Fruit fly (Drosophila melanogaster) whole organism, embryonic: ENCODE results near the gene cass.

Experiments
- BEAF-32 ChIP-seq: fragments of 200-800 bp; sonication (Bioruptor generic); optimal IDR thresholded peaks from 3 replicates; lab custom pipeline; 2017; ENCODE audit warnings: missing biosample characterization, missing genetic modification characterization, mild to moderate bottlenecking, moderate library complexity, missing genetic modification reagents
- Bdp1 ChIP-seq: fragments of 200-800 bp; sonication (Bioruptor generic); optimal IDR thresholded peaks from 3 replicates; lab custom pipeline; 2016; ENCODE audit warnings: missing biosample characterization, missing genetic modification characterization
- CG10321 ChIP-seq: fragments of 200-800 bp; sonication (Bioruptor generic); IDR thresholded peaks from 2 replicates; pipeline ENCODE4 v1.3.6; 2022; ENCODE audit warnings: missing biosample characterization, missing genetic modification characterization
- CG10366 ChIP-seq: fragments of 200-800 bp; sonication (Bioruptor generic); IDR thresholded peaks from 2 replicates; pipeline ENCODE4 v1.3.6; 2022; ENCODE audit warnings: missing biosample characterization, missing genetic modification characterization
- CG14014 ChIP-seq: fragments of 200-800 bp; sonication (Bioruptor generic); IDR thresholded peaks from 2 replicates; pipeline ENCODE4 v1.3.6; 2022; ENCODE audit warnings: missing biosample characterization, missing genetic modification characterization
- CG15073 ChIP-seq: fragments of 200-800 bp; sonication (Bioruptor generic); optimal IDR thresholded peaks from 2 replicates; lab custom pipeline; 2016; ENCODE audit warnings: missing biosample characterization, missing genetic modification characterization
- CG32767 ChIP-seq: fragments of 200-800 bp; sonication (Bioruptor generic); IDR thresholded peaks from 2 replicates; pipeline ENCODE4 v1.3.6; 2022; ENCODE audit warnings: missing biosample characterization, missing genetic modification characterization
- CG4424 ChIP-seq: fragments of 200-800 bp; sonication (Bioruptor generic); optimal IDR thresholded peaks from 3 replicates; lab custom pipeline; 2016; ENCODE audit warnings: missing biosample characterization, missing genetic modification characterization
- CG4820 ChIP-seq: fragments of 200-800 bp; sonication (Bioruptor generic); optimal IDR thresholded peaks from 3 replicates; lab custom pipeline; 2016; ENCODE audit warnings: missing biosample characterization, missing genetic modification characterization
- CG6254 ChIP-seq: fragments of 200-800 bp; sonication (Bioruptor generic); optimal IDR thresholded peaks from 3 replicates; lab custom pipeline; 2017; ENCODE audit warnings: mild to moderate bottlenecking, missing biosample characterization, missing genetic modification reagents, missing genetic modification characterization
- CG7357 ChIP-seq: fragments of 200-800 bp; sonication (Bioruptor generic); IDR thresholded peaks from 3 replicates; pipeline ENCODE4 v1.3.6; 2022; ENCODE audit warnings: missing biosample characterization, missing genetic modification characterization
- CG7839 ChIP-seq: fragments of 200-800 bp; sonication (Bioruptor generic); optimal IDR thresholded peaks from 3 replicates; lab custom pipeline; 2018; ENCODE audit warnings: missing biosample characterization, mild to moderate bottlenecking, missing genetic modification characterization, moderate library complexity
- CG9817 ChIP-seq: fragments of 200-800 bp; sonication (Bioruptor generic); optimal IDR thresholded peaks from 2 replicates; lab custom pipeline; 2018; ENCODE audit warnings: missing biosample characterization, mild to moderate bottlenecking, missing genetic modification characterization, moderate library complexity
- CG9876 ChIP-seq: fragments of 200-800 bp; sonication (Bioruptor generic); optimal IDR thresholded peaks from 2 replicates; lab custom pipeline; 2016; ENCODE audit warnings: missing biosample characterization, missing genetic modification characterization
- CoRest ChIP-seq: fragments of 200-800 bp; sonication (Bioruptor generic); optimal IDR thresholded peaks from 3 replicates; lab custom pipeline; 2018; ENCODE audit warnings: missing biosample characterization, mild to moderate bottlenecking, missing genetic modification characterization, moderate library complexity
- Deaf1 ChIP-seq: fragments of 200-800 bp; optimal IDR thresholded peaks from 3 replicates; lab custom pipeline; 2019; ENCODE audit warnings: missing biosample characterization, mild to moderate bottlenecking, missing genetic modification characterization, moderate library complexity
- ERR ChIP-seq: fragments of 200-800 bp; sonication (Bioruptor generic); optimal IDR thresholded peaks from 2 replicates; lab custom pipeline; 2016; ENCODE audit warnings: missing biosample characterization, missing genetic modification characterization
- Fer3 ChIP-seq: fragments of 200-800 bp; sonication (Bioruptor generic); optimal IDR thresholded peaks from 2 replicates; lab custom pipeline; 2018; ENCODE audit warnings: missing biosample characterization, mild to moderate bottlenecking, missing genetic modification characterization, moderate library complexity
- Gug ChIP-seq: fragments of 200-800 bp; sonication (Bioruptor generic); IDR thresholded peaks from 4 replicates; pipeline ENCODE4 v1.3.6; 2022; ENCODE audit warnings: missing biosample characterization, missing genetic modification characterization
- Jarid2 ChIP-seq: fragments of 200-800 bp; sonication (Bioruptor generic); optimal IDR thresholded peaks from 3 replicates; lab custom pipeline; 2017; ENCODE audit warnings: mild to moderate bottlenecking, missing biosample characterization, missing genetic modification reagents, missing genetic modification characterization
- Med ChIP-seq: fragments of 200-800 bp; sonication (Bioruptor generic); peaks from one replicate; lab custom pipeline; 2016; ENCODE audit warnings: missing biosample characterization, missing genetic modification characterization, mild to moderate bottlenecking, inconsistent platforms, moderate library complexity
- NFAT ChIP-seq: fragments of 200-800 bp; sonication (Bioruptor generic); IDR thresholded peaks from 2 replicates; pipeline ENCODE4 v1.3.6; 2022; ENCODE audit warnings: missing biosample characterization, missing genetic modification characterization
- NK7.1 ChIP-seq: fragments of 200-800 bp; sonication (Bioruptor generic); optimal IDR thresholded peaks from 3 replicates; lab custom pipeline; 2016; ENCODE audit warnings: missing biosample characterization, missing genetic modification characterization
- Opbp ChIP-seq: fragments of 200-800 bp; sonication (Bioruptor generic); IDR thresholded peaks from 3 replicates; pipeline ENCODE4 v1.3.6; 2022; ENCODE audit warnings: missing biosample characterization, missing genetic modification characterization; ENCODE audit not compliant: partially characterized antibody
- Side ChIP-seq: fragments of 200-800 bp; sonication (Bioruptor generic); optimal IDR thresholded peaks from 2 replicates; lab custom pipeline; 2016; ENCODE audit warnings: missing biosample characterization, missing genetic modification characterization
- Spps ChIP-seq: fragments of 200-800 bp; sonication (Bioruptor generic); optimal IDR thresholded peaks from 2 replicates; lab custom pipeline; 2018; ENCODE audit warnings: missing biosample characterization, mild to moderate bottlenecking, missing genetic modification characterization
- Ssrp ChIP-seq: fragments of 200-800 bp; sonication (Bioruptor generic); optimal IDR thresholded peaks from 2 replicates; lab custom pipeline; 2018; ENCODE audit warnings: missing biosample characterization, mild to moderate bottlenecking, missing genetic modification characterization, moderate library complexity
- TFAM ChIP-seq: fragments of 200-800 bp; sonication (Bioruptor generic); optimal IDR thresholded peaks from 2 replicates; lab custom pipeline; 2017; ENCODE audit warnings: missing biosample characterization, missing genetic modification characterization, inconsistent platforms
- aop ChIP-seq: fragments of 200-800 bp; sonication (Bioruptor generic); IDR thresholded peaks from 2 replicates; pipeline ENCODE4 v1.3.6; 2022; ENCODE audit warnings: missing biosample characterization, missing genetic modification characterization
- bbx ChIP-seq: fragments of 200-800 bp; sonication (Bioruptor generic); IDR thresholded peaks from 2 replicates; pipeline ENCODE4 v1.3.6; 2022; ENCODE audit warnings: missing biosample characterization, missing genetic modification characterization; ENCODE audit not compliant: partially characterized antibody
- corto ChIP-seq: fragments of 200-800 bp; sonication (Bioruptor generic); optimal IDR thresholded peaks from 2 replicates; lab custom pipeline; 2016; ENCODE audit warnings: missing biosample characterization, mild to moderate bottlenecking, missing genetic modification characterization, moderate library complexity
- crp ChIP-seq, 2 experiments: fragments of 200-800 bp; sonication (Bioruptor generic); optimal IDR thresholded peaks; 2 replicates in 1 of 2; 3 replicates in 1 of 2; lab custom pipeline; 2017; ENCODE audit warnings: missing biosample characterization in 2 of 2, missing genetic modification characterization in 2 of 2, mild to moderate bottlenecking in 1 of 2, moderate library complexity in 1 of 2
- da ChIP-seq: fragments of 200-800 bp; sonication (Bioruptor generic); optimal IDR thresholded peaks from 2 replicates; lab custom pipeline; 2016; ENCODE audit warnings: missing biosample characterization, missing genetic modification characterization
- danr ChIP-seq: fragments of 200-800 bp; sonication (Bioruptor generic); IDR thresholded peaks from 2 replicates; pipeline ENCODE4 v1.3.6; 2022; ENCODE audit warnings: missing biosample characterization, missing genetic modification characterization
- ftz-f1 ChIP-seq: fragments of 200-800 bp; sonication (Bioruptor generic); optimal IDR thresholded peaks from 2 replicates; lab custom pipeline; 2016; ENCODE audit warnings: missing biosample characterization, missing genetic modification characterization
- gce ChIP-seq: fragments of 200-800 bp; sonication (Bioruptor generic); IDR thresholded peaks from 3 replicates; pipeline ENCODE4 v1.3.6; 2022; ENCODE audit warnings: missing biosample characterization, missing genetic modification characterization
- hth ChIP-seq: fragments of >200 bp; optimal IDR thresholded peaks from 2 replicates; lab custom pipeline; 2017; ENCODE audit warnings: inconsistent platforms
- nau ChIP-seq: fragments of 200-800 bp; sonication (Bioruptor generic); optimal IDR thresholded peaks from 3 replicates; lab custom pipeline; 2017; ENCODE audit warnings: missing biosample characterization, mild to moderate bottlenecking, missing genetic modification characterization, missing genetic modification reagents
- org-1 ChIP-seq: fragments of 200-800 bp; sonication (Bioruptor generic); optimal IDR thresholded peaks from 2 replicates; lab custom pipeline; 2017; ENCODE audit warnings: missing biosample characterization, missing genetic modification characterization
- pho ChIP-seq: fragments of 200-800 bp; sonication (Bioruptor generic); optimal IDR thresholded peaks from 2 replicates; lab custom pipeline; 2016; ENCODE audit warnings: missing biosample characterization, missing genetic modification characterization
- prd ChIP-seq, 3 experiments: fragments of >200 bp in 2 of 3; fragments of 200-800 bp in 1 of 3; sonication (Bioruptor generic) in 1 of 3; optimal IDR thresholded peaks in 2 of 3; IDR thresholded peaks in 1 of 3; 2 replicates in 2 of 3; 3 replicates in 1 of 3; pipeline versions ENCODE4 v1.3.6 to Lab custom; 2017 to 2022; ENCODE audit warnings: missing biosample characterization in 1 of 3, missing genetic modification characterization in 1 of 3
- sug ChIP-seq: fragments of 200-800 bp; optimal IDR thresholded peaks from 2 replicates; lab custom pipeline; 2019; ENCODE audit warnings: missing biosample characterization, mild to moderate bottlenecking, missing genetic modification characterization, moderate library complexity
- tin ChIP-seq: fragments of 200-800 bp; sonication (Bioruptor generic); optimal IDR thresholded peaks from 3 replicates; lab custom pipeline; 2016; ENCODE audit warnings: missing biosample characterization, missing genetic modification characterization
- toy ChIP-seq: fragments of 200-800 bp; sonication (Bioruptor generic); IDR thresholded peaks from 2 replicates; pipeline ENCODE4 v1.3.6; 2022; ENCODE audit warnings: missing biosample characterization, missing genetic modification characterization
- unpg ChIP-seq: fragments of 200-800 bp; sonication (Bioruptor generic); optimal IDR thresholded peaks from 3 replicates; lab custom pipeline; 2018; ENCODE audit warnings: missing biosample characterization, mild to moderate bottlenecking, missing genetic modification characterization, moderate library complexity
- usp ChIP-seq: fragments of >200 bp; optimal IDR thresholded peaks from 2 replicates; lab custom pipeline; 2017; ENCODE audit warnings: missing biosample characterization, missing genetic modification characterization
- wor ChIP-seq: fragments of 200-800 bp; sonication (Bioruptor generic); IDR thresholded peaks from 2 replicates; pipeline ENCODE4 v1.3.6; 2022; ENCODE audit warnings: missing biosample characterization, missing genetic modification characterization
- yki ChIP-seq: fragments of >200 bp; optimal IDR thresholded peaks from 3 replicates; lab custom pipeline; 2018
- zen2 ChIP-seq: fragments of 200-800 bp; sonication (Bioruptor generic); IDR thresholded peaks from 3 replicates; pipeline ENCODE4 v1.3.6; 2022; ENCODE audit warnings: missing biosample characterization, missing genetic modification characterization; ENCODE audit not compliant: partially characterized antibody

cass gene

DNA sequence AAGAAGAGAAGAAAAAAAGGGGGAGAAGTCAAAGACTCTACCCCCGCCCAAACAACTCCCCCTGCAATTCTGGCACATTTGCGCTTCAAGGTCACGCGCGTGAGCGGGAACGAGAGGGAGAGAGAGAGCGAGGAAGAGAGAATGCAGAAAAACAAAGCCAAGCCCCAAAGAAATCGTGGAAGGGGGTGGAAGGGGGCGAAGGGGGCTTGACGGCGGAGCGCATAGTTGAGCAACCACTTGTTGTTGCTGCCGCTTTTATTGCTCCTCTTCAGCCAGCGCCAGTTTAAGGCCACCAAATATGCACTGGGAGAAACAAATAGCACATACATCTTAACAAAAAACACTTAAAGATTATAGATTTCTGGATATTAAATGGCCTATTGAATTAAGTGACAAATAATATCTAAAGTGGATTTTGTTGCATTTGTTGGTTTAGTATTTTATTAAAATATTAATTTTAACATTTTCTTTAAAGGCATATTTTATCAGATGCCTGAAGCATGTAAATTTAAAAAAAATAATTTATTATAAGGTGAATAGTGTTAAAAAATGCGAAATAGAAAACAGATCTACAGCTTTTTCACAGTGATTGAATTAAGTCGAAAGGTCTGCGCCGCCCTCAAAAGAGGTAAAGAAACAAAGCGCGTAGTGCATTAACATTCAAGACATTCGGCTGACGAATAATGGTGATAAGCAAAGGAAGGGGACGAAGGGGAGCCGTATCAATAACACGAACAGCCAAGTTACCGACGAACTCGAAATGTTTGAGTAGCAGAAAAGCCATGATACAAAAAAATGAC is 47.7 kb downstream of the cass start (continued):
- peak; percentile 95 for TF ChIP-seq ftz-f1
- TF ChIP-seq nau (GFP tag; lab: Kevin White, UChicago), result peak; percentile 94
- no peak for TF ChIP-seq da
- TF ChIP-seq CG10321 (GFP tag; lab: Robert Waterston, UW), result no peak
- TF ChIP-seq CG9876 (GFP tag; lab: Kevin White, UChicago), result no peak
- peak; percentile 86 for TF ChIP-seq CG32767
- no peak for TF ChIP-seq zen2
- TF ChIP-seq Side, result peak; percentile 30
- peak; percentile 94 for TF ChIP-seq CG7839 (tag; lab: Kevin White, UChicago)
- no peak for TF ChIP-seq bbx (GFP tag; lab: Robert Waterston, UW)
- no peak for TF ChIP-seq BEAF-32
- TF ChIP-seq Ssrp (tag; lab: Kevin White, UChicago), result peak; percentile 69
- TF ChIP-seq corto (GFP tag; lab: Kevin White, UChicago), result peak; percentile 48
- TF ChIP-seq hth (lab: Kevin White, UChicago), result no peak
- TF ChIP-seq pho, result no peak
- TF ChIP-seq usp (GFP tag; lab: Kevin White, UChicago), result no peak
- TF ChIP-seq Opbp (GFP tag; lab: Robert Waterston, UW), result no peak
- peak; percentile 85 for TF ChIP-seq Jarid2 (GFP tag; lab: Kevin White, UChicago)
- TF ChIP-seq unpg (GFP tag; lab: Kevin White, UChicago), result peak; percentile 98
- TF ChIP-seq CG7357 (GFP tag; lab: Robert Waterston, UW), result peak; percentile 88; the same call in 2 of the 3 replicates
- peak; percentile 96 for TF ChIP-seq org-1 (GFP tag; lab: Kevin White, UChicago)
- peak; percentile 35 for TF ChIP-seq CG15073
- TF ChIP-seq Fer3, result peak; percentile 95
- TF ChIP-seq TFAM (GFP tag; lab: Kevin White, UChicago), result peak; percentile 78
- TF ChIP-seq yki (lab: Kevin White, UChicago), result no peak
- peak; percentile 26 for TF ChIP-seq Bdp1 (GFP tag; lab: Kevin White, UChicago)
- TF ChIP-seq aop (GFP tag; lab: Robert Waterston, UW), result 0 out of 2 replicates have a peak, but pooled peaks have one; percentile 67
- TF ChIP-seq ERR (GFP tag; lab: Kevin White, UChicago), result no peak
- TF ChIP-seq Gug (GFP tag; lab: Robert Waterston, UW), result peak; percentile 66; the same call in 3 of the 4 replicates
- TF ChIP-seq NFAT (GFP tag; lab: Robert Waterston, UW), result peak; percentile 35; the same call in 1 of the 2 replicates
- peak in 1 of 2 experiments; percentile 44 for TF ChIP-seq crp (GFP tag; optimal IDR thresholded peaks at IDR 0.05; lab: Kevin White, UChicago)
- TF ChIP-seq CG9817 (tag; lab: Kevin White, UChicago), result peak; percentile 85
- TF ChIP-seq gce, result peak; percentile 81; the same call in 2 of the 3 replicates
- peak; percentile 93 for TF ChIP-seq danr (GFP tag; lab: Robert Waterston, UW)
- peak; percentile 88 for TF ChIP-seq wor (GFP tag; lab: Robert Waterston, UW)
- TF ChIP-seq CG4820 (GFP tag; lab: Kevin White, UChicago), result peak; percentile 34
- peak; percentile 86 for TF ChIP-seq tin (GFP tag; lab: Kevin White, UChicago)
- TF ChIP-seq CoRest, result peak; percentile 92
- TF ChIP-seq NK7.1 (GFP tag; lab: Kevin White, UChicago), result peak; percentile 17
- peak; percentile 82 for TF ChIP-seq sug (tag; lab: Kevin White, UChicago)
- TF ChIP-seq prd (optimal IDR thresholded peaks at IDR 0.05; lab: Kevin White, UChicago), result no peak
- peak; percentile 92 for TF ChIP-seq prd (GFP tag; IDR thresholded peaks at IDR 0.05; lab: Robert Waterston, UW)
- TF ChIP-seq toy, result peak; percentile 70
- TF ChIP-seq CG6254, result peak; percentile 89
- TF ChIP-seq Deaf1 (tag; lab: Kevin White, UChicago), result peak; percentile 89
- peak; percentile 74 for TF ChIP-seq Med (GFP tag; lab: Kevin White, UChicago)
- TF ChIP-seq CG14014, result peak; percentile 94
- peak; percentile 94 for TF ChIP-seq Spps (tag; lab: Kevin White, UChicago)
- peak; percentile 97 for TF ChIP-seq CG4424 (GFP tag; lab: Kevin White, UChicago)
- TF ChIP-seq CG10366, result peak; percentile 68
